Worm (Caenorhabditis elegans) whole organism, L4 larva: ENCODE measurements around the gene sma-6.
A peak's percentile ranks its signal among the peaks of the same experiment; 100 is the strongest.

Source experiments
- F10B5.3 ChIP-seq: sonication (generic microtip); optimal IDR thresholded peaks from 2 replicates; lab custom pipeline; 2016; ENCODE audit warnings: mild to moderate bottlenecking, missing genetic modification characterization, missing compliant biosample characterization
- F37D6.2 ChIP-seq: sonication (generic microtip); optimal IDR thresholded peaks from 2 replicates; lab custom pipeline; 2016; ENCODE audit warnings: mild to moderate bottlenecking, missing genetic modification characterization, missing compliant biosample characterization
- F44E2.7 ChIP-seq: fragments of 200-800 bp; sonication (Bioruptor generic); IDR thresholded peaks from 2 replicates; pipeline ENCODE4 v2.1.2; 2022; ENCODE audit warnings: missing genetic modification characterization, missing compliant biosample characterization
- T20F7.1 ChIP-seq: fragments of 200-800 bp; sonication (Bioruptor generic); optimal IDR thresholded peaks from 2 replicates; lab custom pipeline; 2018; ENCODE audit warnings: mild to moderate bottlenecking, missing genetic modification characterization, missing compliant biosample characterization
- T26A8.4 ChIP-seq: fragments of 200-800 bp; sonication (Bioruptor generic); IDR thresholded peaks from 2 replicates; pipeline ENCODE4 v1.3.6; 2022; ENCODE audit warnings: missing genetic modification characterization, missing compliant biosample characterization
- Y48G9A.11 ChIP-seq: fragments of 200-800 bp; sonication (Bioruptor generic); IDR thresholded peaks from 2 replicates; pipeline ENCODE4 v1.3.6; 2022; ENCODE audit warnings: missing genetic modification reagents, missing genetic modification characterization, missing compliant biosample characterization
- Y75B8A.6 ChIP-seq: fragments of 200-800 bp; sonication (Bioruptor generic); IDR thresholded peaks from 2 replicates; pipeline ENCODE4 v1.3.6; 2022; ENCODE audit warnings: missing genetic modification reagents, missing genetic modification characterization, missing compliant biosample characterization
- ZK337.2 ChIP-seq: fragments of 200-800 bp; sonication (Bioruptor generic); IDR thresholded peaks from 2 replicates; pipeline ENCODE4 v1.3.6; 2022; ENCODE audit warnings: missing genetic modification reagents, missing genetic modification characterization, missing compliant biosample characterization
- aha-1 ChIP-seq: fragments of 150-350 bp; peaks from one replicate; lab custom pipeline; 2014; ENCODE audit warnings: missing biosample characterization, missing genetic modification characterization
- aly-2 ChIP-seq: sonication (generic microtip); optimal IDR thresholded peaks from 2 replicates; lab custom pipeline; 2018; ENCODE audit warnings: missing biosample characterization, missing genetic modification characterization
- ama-1 ChIP-seq: fragments of 150-350 bp; optimal IDR thresholded peaks from 2 replicates; lab custom pipeline; 2014; ENCODE audit warnings: inconsistent platforms, mixed read lengths
- ceh-20 ChIP-seq: fragments of 200-800 bp; sonication (Bioruptor generic); IDR thresholded peaks from 2 replicates; pipeline ENCODE4 v1.3.6; 2022; ENCODE audit warnings: missing genetic modification reagents, missing genetic modification characterization, missing compliant biosample characterization
- ceh-62 ChIP-seq: sonication (generic microtip); optimal IDR thresholded peaks from 2 replicates; lab custom pipeline; 2017; ENCODE audit warnings: missing biosample characterization, missing genetic modification characterization
- ctbp-1 ChIP-seq: fragments of 200-800 bp; sonication (Bioruptor generic); IDR thresholded peaks from 2 replicates; pipeline ENCODE4 v1.3.6; 2022; ENCODE audit warnings: missing genetic modification reagents, missing genetic modification characterization, missing compliant biosample characterization
- daf-16 ChIP-seq, 3 experiments: sonication (generic microtip); optimal IDR thresholded peaks; 2 replicates each; lab custom pipeline; 2016 to 2017; ENCODE audit warnings: missing genetic modification characterization in 3 of 3, missing genetic modification reagents in 3 of 3, mild to moderate bottlenecking in 2 of 3, missing compliant biosample characterization in 2 of 3, missing biosample characterization in 1 of 3, moderate library complexity in 1 of 3
- daf-8 ChIP-seq: fragments of 200-800 bp; sonication (Bioruptor generic); IDR thresholded peaks from 2 replicates; pipeline ENCODE4 v1.3.6; 2022; ENCODE audit warnings: missing genetic modification characterization, missing compliant biosample characterization
- dve-1 ChIP-seq: sonication (generic microtip); optimal IDR thresholded peaks from 2 replicates; lab custom pipeline; 2017; ENCODE audit warnings: antibody characterized with exemption, mild to moderate bottlenecking, missing genetic modification characterization, missing compliant biosample characterization; ENCODE audit not compliant: insufficient read depth
- hif-1 ChIP-seq, 2 experiments: sonication (generic microtip); optimal IDR thresholded peaks; 2 replicates each; lab custom pipeline; 2016 to 2017; ENCODE audit warnings: missing compliant biosample characterization in 2 of 2, missing genetic modification characterization in 2 of 2, missing genetic modification reagents in 2 of 2, missing genotype in 2 of 2, mild to moderate bottlenecking in 1 of 2
- hlh-11 ChIP-seq: fragments of 200-800 bp; sonication (Bioruptor generic); optimal IDR thresholded peaks from 2 replicates; lab custom pipeline; 2018; ENCODE audit warnings: mild to moderate bottlenecking, missing genetic modification characterization, missing compliant biosample characterization
- hlh-30 ChIP-seq: sonication (generic microtip); optimal IDR thresholded peaks from 2 replicates; lab custom pipeline; 2017; ENCODE audit warnings: antibody characterized with exemption, mild to moderate bottlenecking, missing genetic modification characterization, missing compliant biosample characterization; ENCODE audit not compliant: insufficient read depth
- hmg-1.1 ChIP-seq: fragments of 200-800 bp; sonication (Bioruptor generic); IDR thresholded peaks from 2 replicates; pipeline ENCODE4 v1.3.6; 2022; ENCODE audit warnings: missing genetic modification reagents, missing genetic modification characterization, missing compliant biosample characterization
- jun-1 ChIP-seq: fragments of 150-350 bp; optimal IDR thresholded peaks from 2 replicates; lab custom pipeline; 2014; ENCODE audit warnings: missing biosample characterization, missing genetic modification reagents, missing genetic modification characterization
- lim-7 ChIP-seq: fragments of 200-800 bp; sonication (Bioruptor generic); IDR thresholded peaks from 2 replicates; pipeline ENCODE4 v1.3.6; 2022; ENCODE audit warnings: missing genetic modification characterization, missing compliant biosample characterization
- lin-13 ChIP-seq: fragments of 150-350 bp; optimal IDR thresholded peaks from 2 replicates; lab custom pipeline; 2014; ENCODE audit warnings: missing biosample characterization, missing genetic modification reagents, missing genetic modification characterization
- lin-38 ChIP-seq: fragments of 200-800 bp; sonication (Bioruptor generic); IDR thresholded peaks from 2 replicates; pipeline ENCODE4 v1.3.6; 2022; ENCODE audit warnings: missing genetic modification reagents, missing genetic modification characterization, missing compliant biosample characterization
- lir-3 ChIP-seq: sonication (generic microtip); optimal IDR thresholded peaks from 2 replicates; lab custom pipeline; 2016; ENCODE audit warnings: mild to moderate bottlenecking, missing genetic modification characterization, missing compliant biosample characterization
- lsy-2 ChIP-seq, 2 experiments: fragments of 150-350 bp in 1 of 2; sonication (generic microtip) in 1 of 2; optimal IDR thresholded peaks; 2 replicates each; lab custom pipeline; 2014 to 2017; ENCODE audit warnings: missing biosample characterization in 2 of 2, missing genetic modification characterization in 2 of 2
- madf-5 ChIP-seq, 2 experiments: fragments of 200-800 bp; sonication (Bioruptor generic); IDR thresholded peaks; 2 replicates each; pipeline ENCODE4 v1.3.6; 2022; ENCODE audit warnings: missing compliant biosample characterization in 2 of 2, missing genetic modification characterization in 2 of 2
- madf-9 ChIP-seq: fragments of 200-800 bp; sonication (Bioruptor generic); conservative IDR thresholded peaks from 2 replicates; pipeline ENCODE4 v1.3.6; 2022; ENCODE audit warnings: missing genetic modification reagents, missing genetic modification characterization, missing compliant biosample characterization
- mep-1 ChIP-seq: fragments of 150-350 bp; sonication (generic microtip); optimal IDR thresholded peaks from 3 replicates; lab custom pipeline; 2014; ENCODE audit warnings: missing biosample characterization, missing genetic modification characterization
- mes-2 ChIP-seq: sonication (generic microtip); optimal IDR thresholded peaks from 2 replicates; lab custom pipeline; 2016; ENCODE audit warnings: missing genotype, mild to moderate bottlenecking, missing genetic modification characterization, missing compliant biosample characterization; ENCODE audit not compliant: poor library complexity, severe bottlenecking
- mxl-3 ChIP-seq: fragments of 200-800 bp; sonication (Bioruptor generic); optimal IDR thresholded peaks from 2 replicates; lab custom pipeline; 2018; ENCODE audit warnings: mild to moderate bottlenecking, missing genetic modification characterization, missing compliant biosample characterization
- nhr-11 ChIP-seq: fragments of 150-350 bp; optimal IDR thresholded peaks from 2 replicates; lab custom pipeline; 2014; ENCODE audit warnings: missing biosample characterization, missing genetic modification characterization
- nhr-28 ChIP-seq: fragments of 150-350 bp; optimal IDR thresholded peaks from 2 replicates; lab custom pipeline; 2014; ENCODE audit warnings: missing biosample characterization, missing genetic modification characterization
- nhr-42 ChIP-seq: fragments of 200-800 bp; sonication (Bioruptor generic); IDR thresholded peaks from 2 replicates; pipeline ENCODE4 v1.3.6; 2022; ENCODE audit warnings: missing genetic modification characterization, missing compliant biosample characterization
- pha-4 ChIP-seq, 2 experiments: fragments of 150-350 bp in 1 of 2; fragments of 200-800 bp in 1 of 2; sonication (Bioruptor generic) in 1 of 2; IDR thresholded peaks in 1 of 2; optimal IDR thresholded peaks in 1 of 2; 2 replicates each; pipeline versions ENCODE4 v1.3.6 to Lab custom; 2014 to 2022; ENCODE audit warnings: missing genetic modification characterization in 2 of 2, missing genetic modification reagents in 2 of 2, missing biosample characterization in 1 of 2, missing compliant biosample characterization in 1 of 2
- php-3 ChIP-seq: fragments of 200-800 bp; sonication (Bioruptor generic); IDR thresholded peaks from 2 replicates; pipeline ENCODE4 v1.3.6; 2022; ENCODE audit warnings: missing genetic modification reagents, missing genetic modification characterization, missing compliant biosample characterization
- pqm-1 ChIP-seq: sonication (generic microtip); optimal IDR thresholded peaks from 2 replicates; lab custom pipeline; 2017; ENCODE audit warnings: missing biosample characterization, missing genetic modification characterization
- rbr-2 ChIP-seq: sonication (generic microtip); optimal IDR thresholded peaks from 2 replicates; lab custom pipeline; 2016; ENCODE audit warnings: missing genotype, missing genetic modification characterization, missing compliant biosample characterization
- saeg-2 ChIP-seq: fragments of 200-800 bp; sonication (Bioruptor generic); IDR thresholded peaks from 2 replicates; pipeline ENCODE4 v1.3.6; 2022; ENCODE audit warnings: missing genetic modification reagents, missing genetic modification characterization, missing compliant biosample characterization
- sdz-12 ChIP-seq: fragments of 200-800 bp; sonication (Bioruptor generic); optimal IDR thresholded peaks from 2 replicates; lab custom pipeline; 2018; ENCODE audit warnings: mild to moderate bottlenecking, missing genetic modification characterization, missing compliant biosample characterization
- snpc-1.2 ChIP-seq: fragments of 200-800 bp; sonication (Bioruptor generic); IDR thresholded peaks from 2 replicates; pipeline ENCODE4 v1.3.6; 2022; ENCODE audit warnings: missing genetic modification reagents, missing genetic modification characterization, missing compliant biosample characterization
- spr-3 ChIP-seq: fragments of 200-800 bp; sonication (Bioruptor generic); optimal IDR thresholded peaks from 2 replicates; lab custom pipeline; 2018; ENCODE audit warnings: mild to moderate bottlenecking, missing genetic modification characterization, missing compliant biosample characterization
- unc-62 ChIP-seq, 3 experiments: fragments of 150-350 bp in 1 of 3; sonication (generic microtip); optimal IDR thresholded peaks in 2 of 3; peaks in 1 of 3; 1 replicate in 1 of 3; 2 replicates in 2 of 3; lab custom pipeline; 2014 to 2017; ENCODE audit warnings: missing biosample characterization in 3 of 3, missing genetic modification characterization in 3 of 3, missing genetic modification reagents in 3 of 3, missing genotype in 1 of 3
- zfp-2 ChIP-seq: sonication (generic microtip); optimal IDR thresholded peaks from 2 replicates; lab custom pipeline; 2016; ENCODE audit warnings: mild to moderate bottlenecking, missing genetic modification characterization, missing compliant biosample characterization
- zip-11 ChIP-seq: fragments of 200-800 bp; sonication (Bioruptor generic); IDR thresholded peaks from 2 replicates; pipeline ENCODE4 v1.3.6; 2022; ENCODE audit warnings: missing genetic modification characterization, missing compliant biosample characterization
- ztf-7 ChIP-seq: fragments of 150-350 bp; optimal IDR thresholded peaks from 2 replicates; lab custom pipeline; 2014; ENCODE audit warnings: missing biosample characterization, missing genetic modification characterization

Gene sma-6

DNA sequence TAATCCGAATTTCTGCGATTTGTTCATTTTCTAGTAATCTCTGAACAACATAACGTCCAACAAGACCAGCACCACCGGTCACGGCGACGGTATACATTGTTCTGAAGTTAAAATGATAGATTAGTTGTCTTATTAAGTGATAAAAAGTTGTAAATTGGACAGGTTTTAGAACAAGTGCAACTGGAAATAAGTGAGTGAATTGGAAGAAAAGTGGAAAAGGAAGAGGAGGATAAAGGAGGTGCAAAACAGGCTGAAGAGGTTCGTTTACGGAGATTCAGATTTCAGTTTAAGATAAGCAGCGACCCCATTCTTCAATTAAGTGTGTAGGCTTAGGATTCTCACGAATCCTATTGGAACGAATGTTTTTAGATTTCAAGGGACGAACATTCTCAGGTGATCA is 34.6 kb downstream of the sma-6 start, which contains the start of gene C32D5.12:
TSS of gene C32D5.12 (minus strand) at position 101 of the 400 bp plus-strand sequence.
- TF ChIP-seq unc-62 (GFP tag; optimal IDR thresholded peaks at IDR 0.05 in 1 of 2; lab: Kevin White, UChicago) (peak in 1 of 2 experiments; percentile 40), unc-62 (tag; optimal IDR thresholded peaks at IDR 0.05; lab: Kevin White, UChicago) (no peak), lir-3 (tag; lab: Kevin White, UChicago) (no peak)

DNA sequence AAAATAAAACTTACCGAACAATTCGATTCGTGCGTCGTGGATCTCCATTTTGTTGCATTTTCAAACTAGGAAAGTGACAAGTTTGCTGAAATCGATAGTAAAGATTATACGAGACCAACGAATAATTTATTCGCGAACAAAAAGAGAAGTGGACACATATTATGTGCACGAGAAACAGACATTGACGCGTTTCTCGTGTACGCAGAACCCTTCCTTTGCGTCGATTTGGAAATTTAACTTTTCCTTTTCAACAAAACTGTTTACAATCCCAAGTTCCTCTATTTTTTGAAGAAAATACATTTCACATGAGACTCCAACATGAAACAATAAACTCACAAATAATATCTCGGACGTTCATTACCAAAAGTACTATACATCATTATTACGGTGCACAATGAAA is 36.5 kb downstream of the sma-6 start, which contains the start of gene K10B2.4:
TSS of gene K10B2.4 (minus strand) at position 138 of the 400 bp plus-strand sequence.
- TF ChIP-seq pha-4 (GFP tag; IDR thresholded peaks at IDR 0.05; lab: Robert Waterston, UW) = no peak
- TF ChIP-seq pha-4 (tag; optimal IDR thresholded peaks at IDR 0.05; lab: Kevin White, UChicago) = peak; percentile 39
- TF ChIP-seq rbr-2 (tag; lab: Kevin White, UChicago) = peak; percentile 48
- no peak for TF ChIP-seq saeg-2 (GFP tag; lab: Robert Waterston, UW)
- no peak for TF ChIP-seq lim-7 (GFP tag; lab: Robert Waterston, UW)
- TF ChIP-seq hif-1 (tag; optimal IDR thresholded peaks at IDR 0.05; lab: Kevin White, UChicago) = peak in 1 of 2 experiments; percentile 8
- TF ChIP-seq aly-2 = no peak
- TF ChIP-seq hmg-1.1 = peak; percentile 60
- peak; percentile 55 for TF ChIP-seq hlh-11 (tag; lab: Kevin White, UChicago)
- peak; percentile 90 for TF ChIP-seq mes-2 (tag; lab: Kevin White, UChicago)
- TF ChIP-seq daf-16 (GFP tag; optimal IDR thresholded peaks at IDR 0.05; lab: Kevin White, UChicago) = no peak
- peak; percentile 67 for TF ChIP-seq daf-16 (tag; optimal IDR thresholded peaks at IDR 0.05; lab: Kevin White, UChicago)
- TF ChIP-seq F44E2.7 (GFP tag; lab: Robert Waterston, UW) = no peak
- peak; percentile 20 for TF ChIP-seq ztf-7 (tag; lab: Kevin White, UChicago)
- no peak for TF ChIP-seq pqm-1
- TF ChIP-seq nhr-42 (GFP tag; lab: Robert Waterston, UW) = no peak
- TF ChIP-seq spr-3 = peak; percentile 7
- TF ChIP-seq lin-13 (GFP tag; lab: Kevin White, UChicago) = peak; percentile 36
- no peak for TF ChIP-seq ctbp-1 (GFP tag; lab: Robert Waterston, UW)
- no peak for TF ChIP-seq zfp-2 (tag; lab: Kevin White, UChicago)
- no peak for TF ChIP-seq jun-1 (tag; lab: Kevin White, UChicago)
- no peak for TF ChIP-seq F10B5.3
- TF ChIP-seq T26A8.4 = 0 out of 2 replicates have a peak, but pooled peaks have one; percentile 26
- TF ChIP-seq daf-8 = no peak
- peak; percentile 27 for TF ChIP-seq ama-1
- TF ChIP-seq sdz-12 = no peak
- no peak for TF ChIP-seq php-3 (GFP tag; lab: Robert Waterston, UW)
- peak; percentile 35 for TF ChIP-seq dve-1 (tag; lab: Kevin White, UChicago)
- TF ChIP-seq hlh-30 (tag; lab: Kevin White, UChicago) = peak; percentile 53
- TF ChIP-seq nhr-11 (tag; lab: Kevin White, UChicago) = peak; percentile 8
- TF ChIP-seq Y48G9A.11 (GFP tag; lab: Robert Waterston, UW) = no peak
- TF ChIP-seq F37D6.2 (tag; lab: Kevin White, UChicago) = no peak
- TF ChIP-seq zip-11 (GFP tag; lab: Robert Waterston, UW) = no peak
- peak; percentile 30 for TF ChIP-seq mxl-3 (GFP tag; lab: Kevin White, UChicago)
- no peak for TF ChIP-seq snpc-1.2 (GFP tag; lab: Robert Waterston, UW)
- TF ChIP-seq lin-38 (GFP tag; lab: Robert Waterston, UW) = peak; percentile 81
- peak; percentile 87 for TF ChIP-seq mep-1 (tag; lab: Kevin White, UChicago)
- peak; percentile 46; the same call in 1 of the 2 replicates for TF ChIP-seq ceh-20 (GFP tag; lab: Robert Waterston, UW)
- peak; percentile 92 for TF ChIP-seq aha-1 (tag; lab: Kevin White, UChicago)
- no peak for TF ChIP-seq Y75B8A.6 (GFP tag; lab: Robert Waterston, UW)
- no peak for TF ChIP-seq unc-62 (GFP tag; optimal IDR thresholded peaks at IDR 0.05 in 1 of 2; lab: Kevin White, UChicago)
- no peak for TF ChIP-seq unc-62 (tag; optimal IDR thresholded peaks at IDR 0.05; lab: Kevin White, UChicago)
- no peak for TF ChIP-seq madf-5 (GFP tag; IDR thresholded peaks at IDR 0.05; lab: Robert Waterston, UW)
- peak; percentile 57 for TF ChIP-seq T20F7.1 (GFP tag; lab: Kevin White, UChicago)
- TF ChIP-seq lsy-2 (tag; optimal IDR thresholded peaks at IDR 0.05; lab: Kevin White, UChicago) = peak in 1 of 2 experiments; percentile 87
- TF ChIP-seq ceh-62 (tag; lab: Kevin White, UChicago) = no peak
- TF ChIP-seq nhr-28 (tag; lab: Kevin White, UChicago) = peak; percentile 28
- no peak for TF ChIP-seq madf-9 (GFP tag; lab: Robert Waterston, UW)
- no peak for TF ChIP-seq ZK337.2 (GFP tag; lab: Robert Waterston, UW)
